Worm (Caenorhabditis elegans): ENCODE results near the gene nol-6.
"Not testable (repeated sequence)": the region's sequence is repeated elsewhere in the genome, so short reads cannot be mapped to it uniquely, and the experiment has no call there.

nol-6 gene

DNA sequence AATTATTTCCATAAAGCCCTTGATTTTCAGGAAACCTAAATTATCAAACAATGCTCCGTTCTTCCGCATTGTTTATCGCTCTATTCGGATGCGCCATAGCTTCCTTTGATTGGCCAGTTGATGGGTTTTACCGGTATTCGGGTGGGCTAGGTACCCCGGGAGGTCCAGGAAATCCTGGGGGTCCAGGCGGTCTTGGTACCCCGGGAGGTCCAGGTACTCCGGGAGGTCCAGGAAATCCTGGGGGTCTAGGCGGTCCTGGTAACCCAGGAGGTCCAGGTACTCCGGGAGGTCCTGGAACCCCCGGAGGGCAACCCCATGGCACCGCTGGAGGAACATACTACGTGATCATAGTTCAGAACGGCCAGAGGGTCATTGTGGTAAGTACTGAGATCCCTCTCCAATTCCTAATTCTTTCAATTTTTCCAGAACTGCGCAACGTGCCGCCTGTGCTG lies 33.2 kb upstream of the nol-6 start, which contains the start of gene H17B01.2:
H17B01.2 (plus strand) TSS at position 51 of the 452 bp plus-strand sequence.
- TF ChIP-seq nhr-10 (tag; optimal IDR thresholded peaks at IDR 0.05) (no peak), ama-1 (optimal IDR thresholded peaks at IDR 0.05) (no peak), nhr-237 (tag; optimal IDR thresholded peaks at IDR 0.05) (no peak), ztf-4 (tag; optimal IDR thresholded peaks at IDR 0.05) (no peak), C34F6.9 (tag; optimal IDR thresholded peaks at IDR 0.05) (no peak), gmeb-1 (tag; optimal IDR thresholded peaks at IDR 0.05) (no peak)

ce11 chrII:1467711-1468110 lies 30.4 kb upstream of the nol-6 start, which contains the start of gene Y51H7C.1:
TSS of gene Y51H7C.1 (plus strand) at chrII:1467727.
- TF ChIP-seq ceh-82, egl-27, nhr-11 (tag; optimal IDR thresholded peaks at IDR 0.05): not testable (repeated sequence)

- TF ChIP-seq mab-5 (tag; optimal IDR thresholded peaks at IDR 0.05): no peak
- no peak for TF ChIP-seq nhr-21 (tag; optimal IDR thresholded peaks at IDR 0.05)
- TF ChIP-seq ztf-11 (tag; optimal IDR thresholded peaks at IDR 0.05): no peak
- TF ChIP-seq unc-55 (GFP tag; optimal IDR thresholded peaks at IDR 0.05): no peak
- TF ChIP-seq nhr-12 (tag; optimal IDR thresholded peaks at IDR 0.05): no peak
- no peak for TF ChIP-seq unc-39 (tag; optimal IDR thresholded peaks at IDR 0.05)
- TF ChIP-seq peb-1 (tag; optimal IDR thresholded peaks at IDR 0.05): no peak
- no peak for TF ChIP-seq fos-1 (tag; optimal IDR thresholded peaks at IDR 0.05)
- no peak for TF ChIP-seq lin-13 (GFP tag; optimal IDR thresholded peaks at IDR 0.05)
- TF ChIP-seq aly-2 (tag; optimal IDR thresholded peaks at IDR 0.05): no peak
- no peak for TF ChIP-seq Y55F3AM.14 (GFP tag; optimal IDR thresholded peaks at IDR 0.05)
- TF ChIP-seq R02D3.7 (tag; optimal IDR thresholded peaks at IDR 0.05): no peak
- TF ChIP-seq elt-3 (tag; optimal IDR thresholded peaks at IDR 0.05): no peak
- TF ChIP-seq nhr-25 (tag; optimal IDR thresholded peaks at IDR 0.05): no peak
- no peak for TF ChIP-seq mdl-1 (tag; optimal IDR thresholded peaks at IDR 0.05)
- no peak for TF ChIP-seq dmd-4 (tag; optimal IDR thresholded peaks at IDR 0.05)
- no peak for TF ChIP-seq lin-11 (tag; optimal IDR thresholded peaks at IDR 0.05)
- TF ChIP-seq C34F6.9 (tag; optimal IDR thresholded peaks at IDR 0.05): no peak
These were observed 29.1 kb upstream of the nol-6 start, which contains the start of gene Y51H7C.13 for ce11 chrII:1466448-1466847. TSS of gene Y51H7C.13 (minus strand) at chrII:1466548.

ce11 chrII:1446696-1447293 lies 9.5 kb upstream of the nol-6 start, which contains the start of gene Y51H7C.12:
TSS of gene Y51H7C.12 (minus strand) at chrII:1446746.
- TF ChIP-seq ceh-82, nhr-11, mdl-1 (tag; optimal IDR thresholded peaks at IDR 0.05): not testable (repeated sequence)

DNA sequence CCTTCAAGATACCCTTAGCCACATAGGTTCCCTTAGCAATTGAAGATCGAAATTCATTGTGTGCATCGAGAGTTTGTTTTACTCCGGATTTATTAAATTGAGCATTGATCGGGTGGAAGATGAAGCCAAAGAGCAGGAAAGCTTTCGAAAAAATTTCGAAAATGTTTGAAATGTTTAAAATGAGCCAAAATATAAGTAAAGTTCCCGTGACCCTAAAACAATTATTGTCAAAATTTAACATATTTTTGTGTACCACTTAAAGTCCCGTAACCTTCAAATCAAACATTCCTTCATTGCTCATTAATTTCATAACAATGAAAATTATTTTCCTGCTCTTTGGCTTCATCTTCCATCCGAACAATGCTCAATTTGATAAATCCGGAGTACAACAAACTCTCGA lies 7.6 kb upstream of the nol-6 start, which contains the start of gene scl-17:
scl-17 (plus strand) TSS at position 301 of the 400 bp plus-strand sequence.
- TF ChIP-seq ceh-16 (tag; optimal IDR thresholded peaks at IDR 0.05): no peak
- no peak for TF ChIP-seq nhr-6 (tag; optimal IDR thresholded peaks at IDR 0.05)
- no peak for TF ChIP-seq sma-3 (GFP tag; optimal IDR thresholded peaks at IDR 0.05)
- TF ChIP-seq ceh-82 (tag; optimal IDR thresholded peaks at IDR 0.05): no peak
- no peak for TF ChIP-seq nhr-77 (tag; optimal IDR thresholded peaks at IDR 0.05)
- no peak for TF ChIP-seq skn-1 (tag; optimal IDR thresholded peaks at IDR 0.05)
- TF ChIP-seq elt-3 (tag; optimal IDR thresholded peaks at IDR 0.05): no peak
- no peak for TF ChIP-seq egl-27 (tag; optimal IDR thresholded peaks at IDR 0.05)
- no peak for TF ChIP-seq nhr-23 (tag; optimal IDR thresholded peaks at IDR 0.05)
- no peak for TF ChIP-seq F13H6.1 (tag; optimal IDR thresholded peaks at IDR 0.05)
- TF ChIP-seq elt-1 (tag; optimal IDR thresholded peaks at IDR 0.05): no peak
- no peak for TF ChIP-seq aly-2 (tag; optimal IDR thresholded peaks at IDR 0.05)
- TF ChIP-seq unc-62 (GFP tag; optimal IDR thresholded peaks at IDR 0.05): no peak
- TF ChIP-seq fos-1 (tag; optimal IDR thresholded peaks at IDR 0.05): no peak
- TF ChIP-seq unc-55 (GFP tag; optimal IDR thresholded peaks at IDR 0.05): no peak
- no peak for TF ChIP-seq nhr-21 (tag; optimal IDR thresholded peaks at IDR 0.05)
- TF ChIP-seq snpc-4 (tag; optimal IDR thresholded peaks at IDR 0.05): no peak
- no peak for TF ChIP-seq ztf-4 (tag; optimal IDR thresholded peaks at IDR 0.05)

Data from whole organism, L2 larva.